Worm (Caenorhabditis elegans) whole organism, L1 larva: ENCODE results near the gene EGAP4.1.

Experiments
- aha-1 ChIP-seq: fragments of 150-350 bp; optimal IDR thresholded peaks from 2 replicates; lab custom pipeline; 2014; ENCODE audit warnings: missing biosample characterization, missing genetic modification characterization
- blmp-1 ChIP-seq: fragments of 150-350 bp; optimal IDR thresholded peaks from 2 replicates; lab custom pipeline; 2014; ENCODE audit warnings: missing biosample characterization, missing genetic modification characterization
- ceh-8 ChIP-seq: fragments of 200-800 bp; sonication (Bioruptor generic); optimal IDR thresholded peaks from 2 replicates; lab custom pipeline; 2018; ENCODE audit warnings: mild to moderate bottlenecking, missing genetic modification characterization, moderate library complexity, missing compliant biosample characterization
- nhr-28 ChIP-seq: fragments of 150-350 bp; optimal IDR thresholded peaks from 2 replicates; lab custom pipeline; 2014; ENCODE audit warnings: missing biosample characterization, missing genetic modification characterization
- nhr-76 ChIP-seq: sonication (generic microtip); optimal IDR thresholded peaks from 2 replicates; lab custom pipeline; 2017; ENCODE audit warnings: missing biosample characterization, missing genetic modification characterization
- unc-62 ChIP-seq: fragments of 150-350 bp; optimal IDR thresholded peaks from 2 replicates; lab custom pipeline; 2014; ENCODE audit warnings: missing biosample characterization, missing genetic modification reagents, missing genetic modification characterization

- TF ChIP-seq nhr-28 (no peak), unc-62 (no peak), blmp-1 (tag; lab: Kevin White, UChicago) (peak; percentile 59), ceh-8 (GFP tag; lab: Kevin White, UChicago) (no peak), nhr-76 (tag; lab: Kevin White, UChicago) (no peak), aha-1 (tag; lab: Kevin White, UChicago) (no peak)
Measured at ce11 chrX:8750209-8750608, 23.0 kb upstream of the EGAP4.1 start.
